Fruit fly (Drosophila melanogaster): ENCODE measurements around the gene CG44085.

The CG44085 gene

dm6 chr2L:13215640-13216129 is 45.1 kb upstream of the CG44085 start (continued):
- peak; percentile 34; the same call in 1 of the 2 replicates for TF ChIP-seq MBD-R2 (GFP tag; IDR thresholded peaks at IDR 0.05)
- peak; percentile 40; the same call in 1 of the 3 replicates for TF ChIP-seq B-H1 (GFP tag; IDR thresholded peaks at IDR 0.05)
- TF ChIP-seq CG12391 (tag; optimal IDR thresholded peaks at IDR 0.05): peak; percentile 33
- TF ChIP-seq jigr1 (GFP tag; IDR thresholded peaks at IDR 0.05): 0 out of 3 replicates have a peak, but pooled peaks have one; percentile 14
- peak; percentile 46; the same call in 1 of the 3 replicates for TF ChIP-seq CG3726 (GFP tag; IDR thresholded peaks at IDR 0.05)
- peak; percentile 42 for TF ChIP-seq pb (GFP tag; optimal IDR thresholded peaks at IDR 0.05)
- TF ChIP-seq Ets97D (GFP tag; optimal IDR thresholded peaks at IDR 0.05): peak; percentile 33
- peak; percentile 32 for TF ChIP-seq CG18764 (GFP tag; optimal IDR thresholded peaks at IDR 0.05)
- TF ChIP-seq CG10959 (GFP tag; IDR thresholded peaks at IDR 0.05): peak; percentile 75
- peak; percentile 23 for TF ChIP-seq ash1 (GFP tag; optimal IDR thresholded peaks at IDR 0.05)
- TF ChIP-seq CG31224 (GFP tag; IDR thresholded peaks at IDR 0.05): peak; percentile 33; the same call in 1 of the 2 replicates
- TF ChIP-seq ranshi (GFP tag; IDR thresholded peaks at IDR 0.05): 0 out of 2 replicates have a peak, but pooled peaks have one; percentile 58
- TF ChIP-seq CG4360 (GFP tag; IDR thresholded peaks at IDR 0.05): peak; percentile 49
- peak; percentile 95 for TF ChIP-seq kni (GFP tag; optimal IDR thresholded peaks at IDR 0.05)
- TF ChIP-seq Pdp1 (GFP tag; optimal IDR thresholded peaks at IDR 0.05): peak; percentile 50 to 60
- TF ChIP-seq CG14710 (tag; optimal IDR thresholded peaks at IDR 0.05): peak; percentile 29
- peak; percentile 69 for TF ChIP-seq HHEX (GFP tag; optimal IDR thresholded peaks at IDR 0.05)
- peak; percentile 41 for TF ChIP-seq CG12659 (GFP tag; optimal IDR thresholded peaks at IDR 0.05)
- TF ChIP-seq gsb (GFP tag; IDR thresholded peaks at IDR 0.05): peak; percentile 24; the same call in 1 of the 2 replicates
- TF ChIP-seq CG17328 (GFP tag; IDR thresholded peaks at IDR 0.05): peak; percentile 8; the same call in 1 of the 2 replicates
- TF ChIP-seq Jarid2 (GFP tag; optimal IDR thresholded peaks at IDR 0.05): peak; percentile 69
- TF ChIP-seq HLH54F (GFP tag; optimal IDR thresholded peaks at IDR 0.05): peak; percentile 68
- peak; percentile 31; the same call in 1 of the 2 replicates for TF ChIP-seq dati (GFP tag; IDR thresholded peaks at IDR 0.05)
- peak; percentile 41 for TF ChIP-seq nom (GFP tag; optimal IDR thresholded peaks at IDR 0.05)
- peak; percentile 61; the same call in 1 of the 2 replicates for TF ChIP-seq CG11085 (GFP tag; IDR thresholded peaks at IDR 0.05)
- peak; percentile 47 for TF ChIP-seq CG7786 (GFP tag; optimal IDR thresholded peaks at IDR 0.05)
- TF ChIP-seq CG6854 (GFP tag; optimal IDR thresholded peaks at IDR 0.05): peak; percentile 31
- peak; percentile 13 for TF ChIP-seq NfI (GFP tag; optimal IDR thresholded peaks at IDR 0.05)
- TF ChIP-seq Nf-YA (GFP tag; IDR thresholded peaks at IDR 0.05): peak; percentile 68
- peak; percentile 20 for TF ChIP-seq CG8924 (tag; optimal IDR thresholded peaks at IDR 0.05)
- peak; percentile 43 for TF ChIP-seq jumu (GFP tag; optimal IDR thresholded peaks at IDR 0.05)
- TF ChIP-seq Atf6 (GFP tag; IDR thresholded peaks at IDR 0.05): peak; percentile 49; the same call in 1 of the 2 replicates
- TF ChIP-seq z (GFP tag; IDR thresholded peaks at IDR 0.05): peak; percentile 59; the same call in 2 of the 3 replicates
- peak; percentile 46; the same call in 1 of the 2 replicates for TF ChIP-seq CG8765 (GFP tag; IDR thresholded peaks at IDR 0.05)
- TF ChIP-seq CG2199 (GFP tag; IDR thresholded peaks at IDR 0.05): peak; percentile 86
- TF ChIP-seq gt (GFP tag; IDR thresholded peaks at IDR 0.05): peak; percentile 44; the same call in 1 of the 2 replicates
- TF ChIP-seq CG9876 (GFP tag; optimal IDR thresholded peaks at IDR 0.05): peak; percentile 23
- 0 out of 2 replicates have a peak, but pooled peaks have one; percentile 25 for TF ChIP-seq H2.0 (GFP tag; IDR thresholded peaks at IDR 0.05)
- TF ChIP-seq CG3838 (GFP tag; optimal IDR thresholded peaks at IDR 0.05): peak; percentile 27
- peak; percentile 50; the same call in 1 of the 2 replicates for TF ChIP-seq stc (GFP tag; IDR thresholded peaks at IDR 0.05)
- peak in 1 of 2 experiments; percentile 47 for TF ChIP-seq Hr51 (GFP tag; optimal IDR thresholded peaks at IDR 0.05)
- peak; percentile 26 for TF ChIP-seq CG9817 (tag; optimal IDR thresholded peaks at IDR 0.05)
- peak; percentile 44; the same call in 1 of the 2 replicates for TF ChIP-seq CG10366 (GFP tag; IDR thresholded peaks at IDR 0.05)
- peak; percentile 74 for TF ChIP-seq lab (GFP tag; optimal IDR thresholded peaks at IDR 0.05)
- peak; percentile 2 for TF ChIP-seq Ssrp (tag; optimal IDR thresholded peaks at IDR 0.05)
- TF ChIP-seq CG12769 (tag; optimal IDR thresholded peaks at IDR 0.05): peak; percentile 70
- peak; percentile 41 for TF ChIP-seq grau (tag; optimal IDR thresholded peaks at IDR 0.05)
- TF ChIP-seq Camta (GFP tag; optimal IDR thresholded peaks at IDR 0.05): peak; percentile 50
- TF ChIP-seq nerfin-1 (tag; optimal IDR thresholded peaks at IDR 0.05): peak; percentile 28

All from whole organism, embryonic.